Fruit fly (Drosophila melanogaster) whole organism, wandering third instar larva: Measurements from ENCODE around the gene Cpr66D.

Source experiments
- CG9705 ChIP-seq: fragments of 200-800 bp; sonication (Bioruptor generic); optimal IDR thresholded peaks from 2 replicates; lab custom pipeline; 2018; ENCODE audit warnings: missing biosample characterization, mild to moderate bottlenecking, missing genetic modification characterization
- CrebA ChIP-seq: fragments of 200-800 bp; sonication (Bioruptor generic); optimal IDR thresholded peaks from 2 replicates; lab custom pipeline; 2016; ENCODE audit warnings: missing biosample characterization, mild to moderate bottlenecking, missing genetic modification characterization, borderline replicate concordance
- Dfd ChIP-seq: fragments of >200 bp; optimal IDR thresholded peaks from 2 replicates; lab custom pipeline; 2017; ENCODE audit warnings: missing biosample characterization, missing genetic modification characterization
- Dif ChIP-seq: fragments of 200-275, 200-300 bp; sonication (Bioruptor generic); optimal IDR thresholded peaks from 2 replicates; lab custom pipeline; 2018; ENCODE audit warnings: missing biosample characterization, missing genetic modification characterization; ENCODE audit not compliant: partially characterized antibody
- GATAd ChIP-seq: sonication (Bioruptor generic); optimal IDR thresholded peaks from 2 replicates; lab custom pipeline; 2016; ENCODE audit warnings: missing biosample characterization, missing genetic modification characterization
- HLH106 ChIP-seq: fragments of 200-800 bp; optimal IDR thresholded peaks from 3 replicates; lab custom pipeline; 2019; ENCODE audit warnings: missing biosample characterization, mild to moderate bottlenecking, missing genetic modification characterization, moderate library complexity
- Hnf4 ChIP-seq: fragments of 200-800 bp; sonication (Bioruptor generic); optimal IDR thresholded peaks from 2 replicates; lab custom pipeline; 2016; ENCODE audit warnings: missing biosample characterization, mild to moderate bottlenecking, missing genetic modification characterization
- Hr78 ChIP-seq: fragments of >200 bp; optimal IDR thresholded peaks from 2 replicates; lab custom pipeline; 2017; ENCODE audit warnings: missing biosample characterization, missing genetic modification characterization
- Hr83 ChIP-seq: fragments of 200-300 bp; sonication (Bioruptor generic); optimal IDR thresholded peaks from 2 replicates; lab custom pipeline; 2016; ENCODE audit warnings: missing biosample characterization, mild to moderate bottlenecking, missing genetic modification characterization, moderate library complexity; ENCODE audit not compliant: poor library complexity, severe bottlenecking
- Mio ChIP-seq: sonication (Bioruptor generic); optimal IDR thresholded peaks from 2 replicates; lab custom pipeline; 2016; ENCODE audit warnings: missing biosample characterization, missing genetic modification characterization
- Myc ChIP-seq: fragments of >200 bp; optimal IDR thresholded peaks from 2 replicates; lab custom pipeline; 2017
- OdsH ChIP-seq: fragments of 200-800 bp; sonication (Bioruptor generic); optimal IDR thresholded peaks from 2 replicates; lab custom pipeline; 2016; ENCODE audit warnings: missing biosample characterization, mild to moderate bottlenecking, missing genetic modification characterization
- Rel ChIP-seq, 2 experiments: fragments of 200-800 bp; sonication (Bioruptor generic) in 1 of 2; optimal IDR thresholded peaks; 2 replicates in 1 of 2; 3 replicates in 1 of 2; lab custom pipeline; 2016 to 2019; ENCODE audit warnings: mild to moderate bottlenecking in 2 of 2, missing biosample characterization in 2 of 2, missing genetic modification characterization in 2 of 2, moderate library complexity in 1 of 2
- Vsx2 ChIP-seq: fragments of 200-300, 225-300 bp; sonication (Bioruptor generic); optimal IDR thresholded peaks from 2 replicates; lab custom pipeline; 2018; ENCODE audit warnings: missing biosample characterization, missing genetic modification characterization; ENCODE audit not compliant: partially characterized antibody
- br ChIP-seq: fragments of 200-800 bp; sonication (Bioruptor generic); optimal IDR thresholded peaks from 2 replicates; lab custom pipeline; 2016; ENCODE audit warnings: missing biosample characterization, missing genetic modification characterization
- dmrt93B ChIP-seq: fragments of 200-800 bp; sonication (Bioruptor generic); optimal IDR thresholded peaks from 2 replicates; lab custom pipeline; 2018; ENCODE audit warnings: missing biosample characterization, mild to moderate bottlenecking, missing genetic modification characterization
- ey ChIP-seq: fragments of 200-800 bp; sonication (Bioruptor generic); optimal IDR thresholded peaks from 2 replicates; lab custom pipeline; 2016; ENCODE audit warnings: missing biosample characterization, missing genetic modification characterization
- foxo ChIP-seq, 2 experiments: fragments of 200-800 bp; sonication (Bioruptor generic); optimal IDR thresholded peaks; 2 replicates in 1 of 2; 3 replicates in 1 of 2; lab custom pipeline; 2016 to 2017; ENCODE audit warnings: missing biosample characterization in 2 of 2, missing genetic modification characterization in 2 of 2
- fru ChIP-seq: fragments of 200-800 bp; sonication (Bioruptor generic); optimal IDR thresholded peaks from 3 replicates; lab custom pipeline; 2016; ENCODE audit warnings: missing biosample characterization, mild to moderate bottlenecking, missing genetic modification characterization
- h ChIP-seq: fragments of 200-800 bp; sonication (Bioruptor generic); optimal IDR thresholded peaks from 3 replicates; lab custom pipeline; 2016; ENCODE audit warnings: missing biosample characterization, mild to moderate bottlenecking, missing genetic modification characterization
- jim ChIP-seq: fragments of 175-275, 200-325 bp; sonication (Bioruptor generic); optimal IDR thresholded peaks from 2 replicates; lab custom pipeline; 2016; ENCODE audit warnings: missing biosample characterization, mild to moderate bottlenecking, missing genetic modification characterization
- lola ChIP-seq: fragments of >200 bp; optimal IDR thresholded peaks from 2 replicates; lab custom pipeline; 2017; ENCODE audit warnings: missing biosample characterization, missing genetic modification characterization
- psq ChIP-seq: fragments of 200-800 bp; sonication (Bioruptor generic); optimal IDR thresholded peaks from 3 replicates; lab custom pipeline; 2017; ENCODE audit warnings: missing biosample characterization, mild to moderate bottlenecking, missing genetic modification characterization, moderate library complexity
- sage ChIP-seq: fragments of 200-800 bp; sonication (Bioruptor generic); optimal IDR thresholded peaks from 2 replicates; lab custom pipeline; 2016; ENCODE audit warnings: missing biosample characterization, mild to moderate bottlenecking, missing genetic modification characterization
- usp ChIP-seq: fragments of >200 bp; optimal IDR thresholded peaks from 2 replicates; lab custom pipeline; 2017; ENCODE audit warnings: missing biosample characterization, missing genetic modification characterization

Cpr66D gene

DNA sequence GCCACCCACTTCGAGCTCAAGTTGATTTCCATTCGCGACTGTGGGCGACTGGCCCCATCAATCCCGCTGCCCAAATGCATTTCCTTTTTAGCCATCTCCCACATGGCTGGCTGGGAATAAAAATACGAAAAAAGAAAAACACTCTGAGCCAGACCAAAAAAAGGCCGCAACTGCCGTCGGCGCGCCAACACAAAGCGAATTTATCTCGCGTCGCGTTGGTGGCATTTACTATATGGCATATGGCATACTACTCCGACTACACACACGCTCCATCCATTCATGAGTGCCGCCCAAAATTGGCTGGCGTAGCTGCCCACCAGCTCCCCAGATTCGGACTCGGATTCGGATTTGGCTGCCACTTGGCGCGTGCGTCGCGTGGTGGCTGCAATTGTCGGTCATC is 36.3 kb downstream of the Cpr66D start:
- TF ChIP-seq ey (GFP tag; lab: Kevin White, UChicago), result no peak
- TF ChIP-seq sage (GFP tag; lab: Kevin White, UChicago), result no peak
- no peak for TF ChIP-seq Myc (lab: Kevin White, UChicago)
- TF ChIP-seq HLH106 (tag; lab: Kevin White, UChicago), result no peak
- no peak for TF ChIP-seq Hnf4
- no peak for TF ChIP-seq CG9705 (GFP tag; lab: Kevin White, UChicago)
- no peak for TF ChIP-seq Mio (GFP tag; lab: Kevin White, UChicago)
- TF ChIP-seq jim, result no peak
- no peak for TF ChIP-seq Hr78 (GFP tag; lab: Kevin White, UChicago)
- TF ChIP-seq CrebA (GFP tag; lab: Kevin White, UChicago), result no peak
- no peak for TF ChIP-seq dmrt93B (GFP tag; lab: Kevin White, UChicago)

- no peak for TF ChIP-seq br (GFP tag; lab: Kevin White, UChicago)
- no peak for TF ChIP-seq foxo (GFP tag; optimal IDR thresholded peaks at IDR 0.05; lab: Kevin White, UChicago)
- TF ChIP-seq ey (GFP tag; lab: Kevin White, UChicago), result no peak
- no peak for TF ChIP-seq Myc (lab: Kevin White, UChicago)
- TF ChIP-seq lola (GFP tag; lab: Kevin White, UChicago), result no peak
- no peak for TF ChIP-seq OdsH (GFP tag; lab: Kevin White, UChicago)
- no peak for TF ChIP-seq Hr78 (GFP tag; lab: Kevin White, UChicago)
- TF ChIP-seq fru (GFP tag; lab: Kevin White, UChicago), result no peak
- no peak for TF ChIP-seq Mio (GFP tag; lab: Kevin White, UChicago)
- TF ChIP-seq Dif, result no peak
- TF ChIP-seq sage (GFP tag; lab: Kevin White, UChicago), result no peak
- no peak for TF ChIP-seq Rel (GFP tag; optimal IDR thresholded peaks at IDR 0.05; lab: Kevin White, UChicago)
- no peak for TF ChIP-seq Rel (tag; optimal IDR thresholded peaks at IDR 0.05; lab: Kevin White, UChicago)
- no peak for TF ChIP-seq CG9705 (GFP tag; lab: Kevin White, UChicago)
- no peak for TF ChIP-seq jim
- TF ChIP-seq GATAd, result no peak
- no peak for TF ChIP-seq Vsx2 (GFP tag; lab: Kevin White, UChicago)
- no peak for TF ChIP-seq psq (GFP tag; lab: Kevin White, UChicago)
Measured at dm6 chr3L:8677774-8678173, 37.5 kb downstream of the Cpr66D start.

DNA sequence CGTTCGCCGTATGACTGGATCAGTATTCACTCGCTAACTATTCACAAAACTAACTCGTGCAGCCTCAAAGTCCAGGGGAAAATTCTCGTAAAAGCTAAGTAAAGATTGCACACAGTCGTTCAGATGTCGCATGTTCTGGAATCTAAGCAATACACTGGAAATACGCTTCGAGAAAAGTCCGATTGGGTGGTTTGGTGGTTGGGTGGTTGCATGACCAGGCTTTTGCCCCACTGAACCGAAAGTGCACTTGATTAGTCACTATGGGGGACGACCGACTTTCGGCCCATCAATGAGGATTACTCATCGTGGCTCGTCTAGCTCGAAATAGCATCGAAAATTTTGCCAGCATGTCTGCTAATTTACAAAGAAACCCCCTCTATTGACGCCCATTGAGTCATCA is 40.1 kb downstream of the Cpr66D start:
- TF ChIP-seq foxo (GFP tag; optimal IDR thresholded peaks at IDR 0.05; lab: Kevin White, UChicago) (no peak), usp (GFP tag; lab: Kevin White, UChicago) (no peak), Dfd (no peak)
- TF ChIP-seq, all 38 proteins: peak for 0

dm6 chr3L:8681271-8681670 is 41.0 kb downstream of the Cpr66D start:
- TF ChIP-seq CrebA (GFP tag; lab: Kevin White, UChicago) (no peak), h (GFP tag; lab: Kevin White, UChicago) (peak; percentile 55), Rel (GFP tag; optimal IDR thresholded peaks at IDR 0.05; lab: Kevin White, UChicago) (no peak), Rel (tag; optimal IDR thresholded peaks at IDR 0.05; lab: Kevin White, UChicago) (peak; percentile 27), foxo (GFP tag; optimal IDR thresholded peaks at IDR 0.05; lab: Kevin White, UChicago) (peak in 1 of 2 experiments; percentile 18), Hr83 (no peak)
- TF ChIP-seq, all 38 proteins: peak for 3

DNA sequence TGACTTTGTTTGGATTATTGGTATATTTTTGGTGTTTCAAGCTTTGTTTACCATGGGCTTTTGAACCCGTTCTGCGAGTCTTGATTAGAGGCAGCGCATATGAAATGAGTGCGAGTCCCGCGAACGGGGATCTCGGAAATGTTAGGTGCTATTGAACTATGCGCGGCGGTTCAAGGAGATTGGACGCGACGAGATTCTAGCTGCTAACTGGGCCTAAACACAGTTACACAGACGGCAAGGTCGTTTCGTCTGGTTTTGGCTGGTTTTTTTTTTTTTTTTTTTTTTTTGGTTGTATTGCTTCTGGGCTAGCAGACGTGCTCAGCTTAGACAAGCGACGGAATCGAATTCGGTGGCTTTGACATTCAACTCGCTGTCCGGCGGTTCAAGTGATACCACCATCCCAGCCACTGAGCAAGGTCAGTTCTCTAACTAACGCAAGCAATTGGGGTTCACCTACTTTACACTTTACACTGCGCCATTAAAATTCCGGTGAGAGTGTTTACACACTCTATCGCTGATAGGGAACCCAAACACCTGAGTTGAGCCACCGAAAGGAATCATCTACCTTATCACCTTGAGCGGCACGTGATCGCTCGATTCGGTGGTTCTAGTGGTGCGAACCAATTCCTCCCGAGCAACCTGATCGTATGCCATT is 41.8 kb downstream of the Cpr66D start:
- TF ChIP-seq Rel (GFP tag; optimal IDR thresholded peaks at IDR 0.05; lab: Kevin White, UChicago) (no peak), Rel (tag; optimal IDR thresholded peaks at IDR 0.05; lab: Kevin White, UChicago) (peak; percentile 54), usp (GFP tag; lab: Kevin White, UChicago) (no peak)

dm6 chr3L:8682551-8683375 is 42.5 kb downstream of the Cpr66D start:
- TF ChIP-seq Hnf4 (peak; percentile 19), Rel (GFP tag; optimal IDR thresholded peaks at IDR 0.05; lab: Kevin White, UChicago) (no peak), Rel (tag; optimal IDR thresholded peaks at IDR 0.05; lab: Kevin White, UChicago) (peak; percentile 73), CG9705 (GFP tag; lab: Kevin White, UChicago) (no peak), Dfd (no peak), foxo (GFP tag; optimal IDR thresholded peaks at IDR 0.05; lab: Kevin White, UChicago) (peak in 1 of 2 experiments; percentile 8), h (GFP tag; lab: Kevin White, UChicago) (peak; percentile 89), psq (GFP tag; lab: Kevin White, UChicago) (peak; percentile 15)
